Fruit fly (Drosophila melanogaster) whole organism, embryonic: ENCODE data around the gene CG7065.
A peak's percentile ranks its signal among the peaks of the same experiment; 100 is the strongest.

Source experiments
- Adf1 ChIP-seq: fragments of 200-800 bp; sonication (Bioruptor generic); IDR thresholded peaks from 2 replicates; pipeline ENCODE4 v1.3.6; 2022; ENCODE audit warnings: missing biosample characterization, missing genetic modification characterization
- Aef1 ChIP-seq: fragments of 200-800 bp; sonication (Bioruptor generic); IDR thresholded peaks from 3 replicates; pipeline ENCODE4 v1.3.6; 2022; ENCODE audit warnings: missing biosample characterization, missing genetic modification characterization
- Antp ChIP-seq: fragments of 200-800 bp; sonication (Bioruptor generic); optimal IDR thresholded peaks from 3 replicates; lab custom pipeline; 2016; ENCODE audit warnings: missing biosample characterization, missing genetic modification characterization
- Bteb2 ChIP-seq: fragments of 200-800 bp; sonication (Bioruptor generic); optimal IDR thresholded peaks from 2 replicates; lab custom pipeline; 2016; ENCODE audit warnings: missing biosample characterization, missing genetic modification characterization
- CG11560 ChIP-seq: fragments of 200-800 bp; sonication (Bioruptor generic); IDR thresholded peaks from 3 replicates; pipeline ENCODE4 v1.3.6; 2022; ENCODE audit warnings: missing biosample characterization, missing genetic modification characterization
- CG12659 ChIP-seq: fragments of 200-800 bp; sonication (Bioruptor generic); optimal IDR thresholded peaks from 3 replicates; lab custom pipeline; 2017; ENCODE audit warnings: mild to moderate bottlenecking, missing biosample characterization, missing genetic modification reagents, missing genetic modification characterization
- CG13624 ChIP-seq: fragments of 200-800 bp; sonication (Bioruptor generic); optimal IDR thresholded peaks from 2 replicates; lab custom pipeline; 2016; ENCODE audit warnings: missing biosample characterization, missing genetic modification characterization
- CG1529 ChIP-seq: fragments of 200-800 bp; sonication (Bioruptor generic); optimal IDR thresholded peaks from 3 replicates; lab custom pipeline; 2018; ENCODE audit warnings: missing biosample characterization, missing genetic modification characterization
- CG1647 ChIP-seq: fragments of 200-800 bp; sonication (Bioruptor generic); optimal IDR thresholded peaks from 3 replicates; lab custom pipeline; 2016; ENCODE audit warnings: missing biosample characterization, missing genetic modification characterization
- CG18476 ChIP-seq: fragments of 200-800 bp; sonication (Bioruptor generic); optimal IDR thresholded peaks from 2 replicates; lab custom pipeline; 2016; ENCODE audit warnings: missing biosample characterization, mild to moderate bottlenecking, missing genetic modification characterization
- CG2129 ChIP-seq: fragments of 200-800 bp; sonication (Bioruptor generic); IDR thresholded peaks from 2 replicates; pipeline ENCODE4 v1.3.6; 2022; ENCODE audit warnings: missing biosample characterization, missing genetic modification characterization; ENCODE audit not compliant: partially characterized antibody
- CG2199 ChIP-seq: fragments of 200-800 bp; sonication (Bioruptor generic); IDR thresholded peaks from 3 replicates; pipeline ENCODE4 v1.3.6; 2022; ENCODE audit warnings: missing biosample characterization, missing genetic modification characterization
- CG2712 ChIP-seq: fragments of 200-800 bp; optimal IDR thresholded peaks from 3 replicates; lab custom pipeline; 2019; ENCODE audit warnings: missing biosample characterization, mild to moderate bottlenecking, missing genetic modification characterization, moderate library complexity
- CG30020 ChIP-seq: fragments of 200-800 bp; optimal IDR thresholded peaks from 2 replicates; lab custom pipeline; 2019; ENCODE audit warnings: missing biosample characterization, mild to moderate bottlenecking, missing genetic modification characterization, moderate library complexity
- CG31365 ChIP-seq: fragments of 200-800 bp; sonication (Bioruptor generic); optimal IDR thresholded peaks from 2 replicates; lab custom pipeline; 2018; ENCODE audit warnings: missing biosample characterization, mild to moderate bottlenecking, missing genetic modification characterization
- CG32767 ChIP-seq: fragments of 200-800 bp; sonication (Bioruptor generic); IDR thresholded peaks from 2 replicates; pipeline ENCODE4 v1.3.6; 2022; ENCODE audit warnings: missing biosample characterization, missing genetic modification characterization
- CG32772 ChIP-seq: fragments of 200-800 bp; sonication (Bioruptor generic); IDR thresholded peaks from 2 replicates; pipeline ENCODE4 v1.3.6; 2022; ENCODE audit warnings: missing biosample characterization, missing genetic modification characterization
- CG33557 ChIP-seq: fragments of 200-800 bp; sonication (Bioruptor generic); optimal IDR thresholded peaks from 2 replicates; lab custom pipeline; 2019; ENCODE audit warnings: missing biosample characterization, mild to moderate bottlenecking, missing genetic modification characterization, moderate library complexity
- CG6175 ChIP-seq: fragments of 200-800 bp; sonication (Bioruptor generic); IDR thresholded peaks from 3 replicates; pipeline ENCODE4 v1.3.6; 2022; ENCODE audit warnings: missing biosample characterization, missing genetic modification characterization
- CG7357 ChIP-seq: fragments of 200-800 bp; sonication (Bioruptor generic); IDR thresholded peaks from 3 replicates; pipeline ENCODE4 v1.3.6; 2022; ENCODE audit warnings: missing biosample characterization, missing genetic modification characterization
- CHES-1-like ChIP-seq: fragments of 200-800 bp; sonication (Bioruptor generic); optimal IDR thresholded peaks from 2 replicates; lab custom pipeline; 2016; ENCODE audit warnings: missing biosample characterization, missing genetic modification characterization
- CkIIα-i1 ChIP-seq: fragments of 200-800 bp; sonication (Bioruptor generic); IDR thresholded peaks from 2 replicates; pipeline ENCODE4 v1.3.6; 2022; ENCODE audit warnings: missing biosample characterization, missing genetic modification characterization
- CoRest ChIP-seq: fragments of 200-800 bp; sonication (Bioruptor generic); optimal IDR thresholded peaks from 3 replicates; lab custom pipeline; 2018; ENCODE audit warnings: missing biosample characterization, mild to moderate bottlenecking, missing genetic modification characterization, moderate library complexity
- D19B ChIP-seq: fragments of 200-800 bp; sonication (Bioruptor generic); optimal IDR thresholded peaks from 2 replicates; lab custom pipeline; 2017; ENCODE audit warnings: missing biosample characterization, mild to moderate bottlenecking, missing genetic modification characterization
- Dp ChIP-seq: fragments of 200-800 bp; sonication (Bioruptor generic); optimal IDR thresholded peaks from 2 replicates; lab custom pipeline; 2018; ENCODE audit warnings: missing biosample characterization, mild to moderate bottlenecking, missing genetic modification characterization, moderate library complexity
- Ets97D ChIP-seq: fragments of 200-800 bp; sonication (Bioruptor generic); optimal IDR thresholded peaks from 3 replicates; lab custom pipeline; 2016; ENCODE audit warnings: missing biosample characterization, missing genetic modification characterization
- GATAe ChIP-seq: fragments of 200-800 bp; sonication (Bioruptor generic); conservative IDR thresholded peaks from 2 replicates; pipeline ENCODE4 v1.3.6; 2022; ENCODE audit warnings: missing biosample characterization, missing genetic modification characterization
- HLH4C ChIP-seq: fragments of 200-800 bp; sonication (Bioruptor generic); IDR thresholded peaks from 3 replicates; pipeline ENCODE4 v1.3.6; 2022; ENCODE audit warnings: missing biosample characterization, missing genetic modification characterization; ENCODE audit not compliant: partially characterized antibody
- Hr39 ChIP-seq: fragments of >200 bp; optimal IDR thresholded peaks from 2 replicates; lab custom pipeline; 2017
- Nf-YA ChIP-seq: fragments of 200-800 bp; sonication (Bioruptor generic); IDR thresholded peaks from 2 replicates; pipeline ENCODE4 v1.3.6; 2022; ENCODE audit warnings: missing biosample characterization, missing genetic modification characterization
- Nf-YB ChIP-seq: fragments of 200-800 bp; sonication (Bioruptor generic); optimal IDR thresholded peaks from 3 replicates; lab custom pipeline; 2019; ENCODE audit warnings: missing biosample characterization, mild to moderate bottlenecking, missing genetic modification characterization, moderate library complexity
- ase ChIP-seq: fragments of 200-800 bp; sonication (Bioruptor generic); IDR thresholded peaks from 3 replicates; pipeline ENCODE4 v1.3.6; 2022; ENCODE audit warnings: missing biosample characterization, missing genetic modification characterization
- bsh ChIP-seq, 2 experiments: fragments of 200-800 bp; sonication (Bioruptor generic); optimal IDR thresholded peaks; 2 replicates each; lab custom pipeline; 2017 to 2018; ENCODE audit warnings: mild to moderate bottlenecking in 2 of 2, missing biosample characterization in 2 of 2, missing genetic modification characterization in 2 of 2, moderate library complexity in 1 of 2
- dpn ChIP-seq, 2 experiments: fragments of 200-800 bp; sonication (Bioruptor generic); optimal IDR thresholded peaks; 3 replicates each; lab custom pipeline; 2016; ENCODE audit warnings: missing biosample characterization in 2 of 2, missing genetic modification characterization in 2 of 2
- fru ChIP-seq: fragments of >200 bp; optimal IDR thresholded peaks from 2 replicates; lab custom pipeline; 2017
- gfzf ChIP-seq: fragments of 200-800 bp; sonication (Bioruptor generic); optimal IDR thresholded peaks from 2 replicates; lab custom pipeline; 2016; ENCODE audit warnings: missing biosample characterization, mild to moderate bottlenecking, missing genetic modification characterization, moderate library complexity
- her ChIP-seq: fragments of 200-800 bp; sonication (Bioruptor generic); optimal IDR thresholded peaks from 2 replicates; lab custom pipeline; 2016; ENCODE audit warnings: missing biosample characterization, missing genetic modification characterization
- ken ChIP-seq: fragments of 200-800 bp; sonication (Bioruptor generic); IDR thresholded peaks from 3 replicates; pipeline ENCODE4 v1.3.6; 2022; ENCODE audit warnings: missing biosample characterization, missing genetic modification characterization
- lbe ChIP-seq: fragments of 200-800 bp; sonication (Bioruptor generic); optimal IDR thresholded peaks from 2 replicates; lab custom pipeline; 2016; ENCODE audit warnings: missing biosample characterization, mild to moderate bottlenecking, missing genetic modification characterization
- lmd ChIP-seq: fragments of 200-800 bp; sonication (Bioruptor generic); IDR thresholded peaks from 2 replicates; pipeline ENCODE4 v1.3.6; 2022; ENCODE audit warnings: missing biosample characterization, missing genetic modification characterization
- maf-S ChIP-seq: fragments of 200-800 bp; sonication (Bioruptor generic); optimal IDR thresholded peaks from 2 replicates; lab custom pipeline; 2016; ENCODE audit warnings: missing biosample characterization, missing genetic modification characterization
- mam ChIP-seq: fragments of 200-800 bp; sonication (Bioruptor generic); optimal IDR thresholded peaks from 3 replicates; lab custom pipeline; 2016; ENCODE audit warnings: missing biosample characterization, missing genetic modification characterization
- pb ChIP-seq: fragments of 200-800 bp; sonication (Bioruptor generic); optimal IDR thresholded peaks from 3 replicates; lab custom pipeline; 2016; ENCODE audit warnings: missing biosample characterization, missing genetic modification characterization
- pum ChIP-seq: fragments of 200-800 bp; sonication (Bioruptor generic); optimal IDR thresholded peaks from 2 replicates; lab custom pipeline; 2016; ENCODE audit warnings: missing biosample characterization, missing genetic modification characterization
- sima ChIP-seq: fragments of 200-800 bp; sonication (Bioruptor generic); optimal IDR thresholded peaks from 2 replicates; lab custom pipeline; 2016; ENCODE audit warnings: missing biosample characterization, missing genetic modification characterization
- sisA ChIP-seq: fragments of 200-800 bp; sonication (Bioruptor generic); IDR thresholded peaks from 2 replicates; pipeline ENCODE4 v1.3.6; 2022; ENCODE audit warnings: missing biosample characterization, missing genetic modification characterization
- tio ChIP-seq: fragments of 200-800 bp; sonication (Bioruptor generic); optimal IDR thresholded peaks from 2 replicates; lab custom pipeline; 2017; ENCODE audit warnings: missing biosample characterization, missing genetic modification characterization, inconsistent platforms
- ttk ChIP-seq: fragments of 200-800 bp; sonication (Bioruptor generic); IDR thresholded peaks from 2 replicates; pipeline ENCODE4 v2.1.2; 2022; ENCODE audit warnings: missing biosample characterization, missing genetic modification characterization
- usp ChIP-seq: fragments of >200 bp; optimal IDR thresholded peaks from 2 replicates; lab custom pipeline; 2017; ENCODE audit warnings: missing biosample characterization, missing genetic modification characterization
- vvl ChIP-seq: fragments of 200-800 bp; sonication (Bioruptor generic); IDR thresholded peaks from 2 replicates; pipeline ENCODE4 v1.3.6; 2022; ENCODE audit warnings: missing biosample characterization, missing genetic modification characterization

CG7065 gene

dm6 chrX:9118961-9119633 lies 23.2 kb upstream of the CG7065 start (continued):
- peak; percentile 20 for TF ChIP-seq D19B (GFP tag; lab: Kevin White, UChicago)
- TF ChIP-seq GATAe (GFP tag; lab: Robert Waterston, UW), result no peak
- no peak for TF ChIP-seq CG11560 (tag; lab: Robert Waterston, UW)
- no peak for TF ChIP-seq pb (GFP tag; lab: Kevin White, UChicago)
- TF ChIP-seq ken (GFP tag; lab: Robert Waterston, UW), result no peak
- no peak for TF ChIP-seq tio (GFP tag; lab: Kevin White, UChicago)
- TF ChIP-seq CG6175 (GFP tag; lab: Robert Waterston, UW), result no peak
- TF ChIP-seq Nf-YA (GFP tag; lab: Robert Waterston, UW), result no peak
- no peak for TF ChIP-seq CG7357
- TF ChIP-seq CG1529 (GFP tag; lab: Kevin White, UChicago), result no peak
- no peak for TF ChIP-seq pum (GFP tag; lab: Kevin White, UChicago)
- no peak for TF ChIP-seq usp (GFP tag; lab: Kevin White, UChicago)
- TF ChIP-seq sisA (GFP tag; lab: Robert Waterston, UW), result no peak
- TF ChIP-seq CG32772 (GFP tag; lab: Robert Waterston, UW), result no peak

dm6 chrX:9119671-9120364 lies 22.5 kb upstream of the CG7065 start:
- TF ChIP-seq CG31365 (tag; lab: Kevin White, UChicago), result no peak
- no peak for TF ChIP-seq sima
- TF ChIP-seq CG2129 (GFP tag; lab: Robert Waterston, UW), result no peak
- TF ChIP-seq Ets97D (GFP tag; lab: Kevin White, UChicago), result no peak
- TF ChIP-seq Dp (GFP tag; lab: Kevin White, UChicago), result no peak
- TF ChIP-seq her (GFP tag; lab: Kevin White, UChicago), result no peak
- no peak for TF ChIP-seq CG1647 (GFP tag; lab: Kevin White, UChicago)
- TF ChIP-seq dpn (GFP tag; optimal IDR thresholded peaks at IDR 0.05; lab: Kevin White, UChicago), result no peak
- TF ChIP-seq CG13624 (GFP tag; lab: Kevin White, UChicago), result no peak
- TF ChIP-seq Hr39 (lab: Kevin White, UChicago), result no peak
- TF ChIP-seq CG12659 (GFP tag; lab: Kevin White, UChicago), result peak; percentile 15
- TF ChIP-seq Aef1 (GFP tag; lab: Robert Waterston, UW), result no peak
- TF ChIP-seq Nf-YB (GFP tag; lab: Kevin White, UChicago), result no peak
- TF ChIP-seq CHES-1-like, result no peak
- no peak for TF ChIP-seq CG33557 (GFP tag; lab: Kevin White, UChicago)
- no peak; the same call in 1 of the 2 replicates for TF ChIP-seq vvl (GFP tag; lab: Robert Waterston, UW)
- no peak for TF ChIP-seq usp (GFP tag; lab: Kevin White, UChicago)
- peak in 1 of 2 experiments; percentile 18 for TF ChIP-seq bsh (GFP tag; optimal IDR thresholded peaks at IDR 0.05; lab: Kevin White, UChicago)
- TF ChIP-seq gfzf (GFP tag; lab: Kevin White, UChicago), result no peak
- no peak for TF ChIP-seq CG30020 (tag; lab: Kevin White, UChicago)
- no peak for TF ChIP-seq HLH4C (GFP tag; lab: Robert Waterston, UW)
- TF ChIP-seq CG32772 (GFP tag; lab: Robert Waterston, UW), result no peak
- TF ChIP-seq Antp (GFP tag; lab: Kevin White, UChicago), result no peak
- no peak for TF ChIP-seq ttk
- TF ChIP-seq lbe (GFP tag; lab: Kevin White, UChicago), result no peak
- TF ChIP-seq maf-S, result no peak
- peak; percentile 46 for TF ChIP-seq CoRest (tag; lab: Kevin White, UChicago)
- no peak for TF ChIP-seq ase (GFP tag; lab: Robert Waterston, UW)
- no peak for TF ChIP-seq CG2199 (GFP tag; lab: Robert Waterston, UW)
- no peak for TF ChIP-seq CG18476 (GFP tag; lab: Kevin White, UChicago)
- no peak for TF ChIP-seq Adf1 (GFP tag; lab: Robert Waterston, UW)
- TF ChIP-seq mam (GFP tag; lab: Kevin White, UChicago), result no peak
- no peak for TF ChIP-seq fru (lab: Kevin White, UChicago)
- no peak for TF ChIP-seq Bteb2 (GFP tag; lab: Kevin White, UChicago)
- TF ChIP-seq CkIIα-i1, result no peak
- peak; percentile 24 for TF ChIP-seq CG2712
- no peak for TF ChIP-seq CG32767
- TF ChIP-seq lmd (GFP tag; lab: Robert Waterston, UW), result peak; percentile 44
